Worm (Caenorhabditis elegans): ENCODE results near the gene algn-11.
A peak's percentile ranks its signal among the peaks of the same experiment; 100 is the strongest.

- TF ChIP-seq ztf-23 (GFP tag; IDR thresholded peaks at IDR 0.05) (no peak), flt-1 (GFP tag; IDR thresholded peaks at IDR 0.05) (0 out of 2 replicates have a peak, but pooled peaks have one; percentile 46), cog-1 (tag; optimal IDR thresholded peaks at IDR 0.05) (peak; percentile 15), T22C8.4 (GFP tag; IDR thresholded peaks at IDR 0.05) (no peak), med-1 (GFP tag; optimal IDR thresholded peaks at IDR 0.05; ENCODE audit: insufficient read depth) (no peak), ztf-29 (GFP tag; IDR thresholded peaks at IDR 0.05) (no peak), tab-1 (GFP tag; IDR thresholded peaks at IDR 0.05) (no peak), ref-1 (GFP tag; conservative IDR thresholded peaks at IDR 0.05) (no peak), klf-2 (GFP tag; conservative IDR thresholded peaks at IDR 0.05) (no peak)
These were observed 18.3 kb downstream of the algn-11 start for ce11 chrIII:7272088-7272487.
